Worm (Caenorhabditis elegans) whole organism, L4 larva: Measurements from ENCODE around the gene moe-3.
A peak's percentile ranks its signal among the peaks of the same experiment; 100 is the strongest.

ENCODE experiments used
- Y48G9A.11 ChIP-seq: fragments of 200-800 bp; sonication (Bioruptor generic); IDR thresholded peaks from 2 replicates; pipeline ENCODE4 v1.3.6; 2022; ENCODE audit warnings: missing genetic modification reagents, missing genetic modification characterization, missing compliant biosample characterization
- cey-2 ChIP-seq: sonication (generic microtip); optimal IDR thresholded peaks from 3 replicates; lab custom pipeline; 2017; ENCODE audit warnings: missing genetic modification characterization, mild to moderate bottlenecking, missing compliant biosample characterization, antibody characterized with exemption, borderline replicate concordance; ENCODE audit not compliant: insufficient read depth
- dmd-9 ChIP-seq: fragments of 200-800 bp; sonication (Bioruptor generic); IDR thresholded peaks from 2 replicates; pipeline ENCODE4 v1.3.6; 2022; ENCODE audit warnings: missing genetic modification reagents, missing genetic modification characterization, missing compliant biosample characterization
- dve-1 ChIP-seq: sonication (generic microtip); optimal IDR thresholded peaks from 2 replicates; lab custom pipeline; 2017; ENCODE audit warnings: antibody characterized with exemption, mild to moderate bottlenecking, missing genetic modification characterization, missing compliant biosample characterization; ENCODE audit not compliant: insufficient read depth
- fos-1 ChIP-seq: fragments of 150-350 bp; optimal IDR thresholded peaks from 2 replicates; lab custom pipeline; 2014; ENCODE audit warnings: missing biosample characterization, missing genetic modification characterization
- nhr-77 ChIP-seq: fragments of 150-350 bp; optimal IDR thresholded peaks from 2 replicates; lab custom pipeline; 2014; ENCODE audit warnings: missing biosample characterization, missing genetic modification characterization
- pha-4 ChIP-seq, 2 experiments: fragments of 150-350 bp in 1 of 2; fragments of 200-800 bp in 1 of 2; sonication (Bioruptor generic) in 1 of 2; IDR thresholded peaks in 1 of 2; optimal IDR thresholded peaks in 1 of 2; 2 replicates each; pipeline versions ENCODE4 v1.3.6 to Lab custom; 2014 to 2022; ENCODE audit warnings: missing genetic modification characterization in 2 of 2, missing genetic modification reagents in 2 of 2, missing biosample characterization in 1 of 2, missing compliant biosample characterization in 1 of 2
- unc-62 ChIP-seq, 3 experiments: fragments of 150-350 bp in 1 of 3; sonication (generic microtip); optimal IDR thresholded peaks in 2 of 3; peaks in 1 of 3; 1 replicate in 1 of 3; 2 replicates in 2 of 3; lab custom pipeline; 2014 to 2017; ENCODE audit warnings: missing biosample characterization in 3 of 3, missing genetic modification characterization in 3 of 3, missing genetic modification reagents in 3 of 3, missing genotype in 1 of 3
- zag-1 ChIP-seq: fragments of 150-350 bp; optimal IDR thresholded peaks from 2 replicates; lab custom pipeline; 2014; ENCODE audit warnings: missing biosample characterization, missing genetic modification characterization

- TF ChIP-seq Y48G9A.11 (GFP tag; lab: Robert Waterston, UW) (peak; percentile 31; the same call in 1 of the 2 replicates), dmd-9 (GFP tag; lab: Robert Waterston, UW) (no peak), dve-1 (tag; lab: Kevin White, UChicago) (peak; percentile 25), unc-62 (GFP tag; optimal IDR thresholded peaks at IDR 0.05 in 1 of 2; lab: Kevin White, UChicago) (peak in 1 of 2 experiments; percentile 61), unc-62 (tag; optimal IDR thresholded peaks at IDR 0.05; lab: Kevin White, UChicago) (no peak), cey-2 (tag; lab: Kevin White, UChicago) (no peak), pha-4 (GFP tag; IDR thresholded peaks at IDR 0.05; lab: Robert Waterston, UW) (no peak), pha-4 (tag; optimal IDR thresholded peaks at IDR 0.05; lab: Kevin White, UChicago) (no peak), zag-1 (tag; lab: Kevin White, UChicago) (no peak), fos-1 (no peak), nhr-77 (tag; lab: Kevin White, UChicago) (no peak)
Observed at ce11 chrII:13198845-13199244, 33.3 kb upstream of the moe-3 start.
